Fruit fly (Drosophila melanogaster) S2 (cell line): ENCODE measurements around the gene SelT.

ENCODE experiments used
- CG8478 ChIP-seq: fragments of >200 bp; optimal IDR thresholded peaks from 2 replicates; lab custom pipeline; 2018
- CTCF ChIP-seq, 2 experiments: fragments of >200 bp; optimal IDR thresholded peaks; 2 replicates each; lab custom pipeline; 2018

DNA sequence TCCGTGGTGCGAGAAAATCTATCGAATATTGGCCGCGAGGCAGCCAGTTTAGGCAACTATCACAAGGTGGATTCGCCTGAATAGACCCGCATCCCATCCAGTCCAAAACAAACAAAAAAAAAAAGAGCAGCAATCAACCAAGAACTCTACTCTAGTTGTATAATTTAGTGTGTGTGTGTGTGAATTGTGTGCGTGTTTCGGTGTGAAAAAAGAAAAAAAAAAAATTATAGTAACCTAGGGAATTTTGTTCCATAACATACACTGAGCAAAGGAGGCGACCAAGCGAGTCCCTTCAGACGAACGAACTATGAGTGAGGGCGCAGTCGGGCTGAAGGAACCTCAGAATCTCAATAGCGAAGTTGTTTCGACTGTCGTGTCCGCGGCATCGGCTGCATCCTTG, 35.5 kb downstream of the SelT start:
- no peak for TF ChIP-seq CG8478
- TF ChIP-seq CTCF (optimal IDR thresholded peaks at IDR 0.05; lab: Kevin White, UChicago): no peak
